1 fruit fly cellular context compared by ENCODE assay signal in the genomic region with DNA sequence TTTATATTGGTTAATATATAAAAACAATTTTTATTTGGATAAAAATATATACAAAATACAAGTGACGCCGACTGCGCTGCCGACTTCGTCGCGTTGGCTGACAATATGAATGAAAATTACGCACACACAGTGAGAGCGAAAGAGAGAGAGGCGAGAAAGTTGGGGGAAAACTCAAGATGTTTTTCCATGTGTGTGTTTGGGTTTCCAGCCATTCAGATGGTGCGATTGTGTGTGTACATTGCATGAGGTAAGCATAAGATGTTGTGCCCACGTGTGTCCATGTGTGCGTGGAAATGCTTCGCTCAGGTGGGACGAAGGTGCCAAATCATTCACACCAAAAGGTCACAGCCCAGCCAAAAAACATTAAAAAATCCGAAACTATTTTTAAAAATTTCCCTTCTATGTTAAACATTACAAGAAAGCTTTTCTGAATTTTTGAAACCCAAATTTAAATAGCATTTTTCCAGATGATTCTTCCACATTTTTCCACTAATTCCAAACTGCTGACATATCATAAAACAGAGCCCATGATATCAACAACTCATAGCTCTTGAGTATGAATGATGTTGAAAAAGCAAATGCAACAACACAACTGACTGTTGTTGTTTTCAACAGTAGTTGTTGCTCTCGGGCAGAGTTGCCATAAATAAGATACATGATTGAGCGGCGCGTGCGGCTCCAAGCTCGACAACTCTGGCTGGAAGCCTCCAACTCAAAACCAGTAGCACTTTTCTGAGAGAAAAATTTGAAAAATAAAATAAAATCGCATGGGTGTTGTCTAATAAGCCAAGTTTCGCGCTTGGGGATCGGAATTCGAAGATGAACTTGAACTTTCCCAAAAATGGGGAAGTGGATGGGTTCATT.
TF ChIP-seq lines count a peak whose summit lies in the region.

No protein-coding gene starts in this region.

TF ChIP-seq in whole organism, embryonic, 481 proteins besides CTCF, POLR2A, EP300 and RAD21 (continued from another document and continues in another):
- TF ChIP-seq lbe (GFP tag; optimal IDR thresholded peaks at IDR 0.05; lab: Kevin White, UChicago) (no peak), nerfin-1 (tag; optimal IDR thresholded peaks at IDR 0.05; lab: Kevin White, UChicago) (no peak), Oli (tag; optimal IDR thresholded peaks at IDR 0.05; lab: Kevin White, UChicago) (no peak), Hsf (GFP tag; optimal IDR thresholded peaks at IDR 0.05; lab: Kevin White, UChicago) (no peak), Opbp (GFP tag; IDR thresholded peaks at IDR 0.05; lab: Robert Waterston, UW; ENCODE audit: partially characterized antibody) (0 out of 3 replicates have a peak, but pooled peaks have one; percentile 19), CkIIα-i1 (GFP tag; IDR thresholded peaks at IDR 0.05; lab: Robert Waterston, UW) (no peak), dmrt11E (tag; optimal IDR thresholded peaks at IDR 0.05; lab: Kevin White, UChicago) (no peak), ham (GFP tag; IDR thresholded peaks at IDR 0.05; lab: Robert Waterston, UW) (no peak), Poxn (GFP tag; IDR thresholded peaks at IDR 0.05; lab: Robert Waterston, UW) (no peak), Bdp1 (GFP tag; optimal IDR thresholded peaks at IDR 0.05; lab: Kevin White, UChicago) (no peak), CG30020 (tag; optimal IDR thresholded peaks at IDR 0.05; lab: Kevin White, UChicago) (no peak), chn (GFP tag; optimal IDR thresholded peaks at IDR 0.05; lab: Kevin White, UChicago) (no peak), exex (tag; optimal IDR thresholded peaks at IDR 0.05; lab: Kevin White, UChicago) (no peak), sug (tag; optimal IDR thresholded peaks at IDR 0.05; lab: Kevin White, UChicago) (no peak), CG17359 (tag; optimal IDR thresholded peaks at IDR 0.05; lab: Kevin White, UChicago) (no peak), tll (GFP tag; optimal IDR thresholded peaks at IDR 0.05; lab: Kevin White, UChicago) (no peak), MTF-1 (GFP tag; optimal IDR thresholded peaks at IDR 0.05; lab: Kevin White, UChicago; ENCODE audit: borderline replicate concordance) (no peak), CG4730 (GFP tag; IDR thresholded peaks at IDR 0.05; lab: Robert Waterston, UW) (no peak), al (GFP tag; IDR thresholded peaks at IDR 0.05; lab: Robert Waterston, UW) (no peak), CG14667 (GFP tag; IDR thresholded peaks at IDR 0.05; lab: Robert Waterston, UW) (no peak), Nf-YA (GFP tag; IDR thresholded peaks at IDR 0.05; lab: Robert Waterston, UW) (no peak), CG15269 (tag; optimal IDR thresholded peaks at IDR 0.05; lab: Kevin White, UChicago) (no peak), org-1 (GFP tag; optimal IDR thresholded peaks at IDR 0.05; lab: Kevin White, UChicago) (no peak), CG14014 (GFP tag; IDR thresholded peaks at IDR 0.05; lab: Robert Waterston, UW) (no peak), CG17802 (tag; optimal IDR thresholded peaks at IDR 0.05; lab: Kevin White, UChicago) (no peak), chinmo (GFP tag; IDR thresholded peaks at IDR 0.05; lab: Robert Waterston, UW; ENCODE audit: partially characterized antibody) (no peak), CG13775 (GFP tag; optimal IDR thresholded peaks at IDR 0.05; lab: Kevin White, UChicago) (no peak), CG10565 (GFP tag; optimal IDR thresholded peaks at IDR 0.05; lab: Kevin White, UChicago) (no peak), CG2199 (GFP tag; IDR thresholded peaks at IDR 0.05; lab: Robert Waterston, UW) (no peak), her (GFP tag; optimal IDR thresholded peaks at IDR 0.05; lab: Kevin White, UChicago) (no peak), lab (GFP tag; optimal IDR thresholded peaks at IDR 0.05; lab: Kevin White, UChicago) (no peak), tap (tag; optimal IDR thresholded peaks at IDR 0.05; lab: Kevin White, UChicago) (no peak), da (GFP tag; optimal IDR thresholded peaks at IDR 0.05; lab: Kevin White, UChicago) (no peak), fd3F (GFP tag; optimal IDR thresholded peaks at IDR 0.05; lab: Kevin White, UChicago) (no peak), fu2 (GFP tag; optimal IDR thresholded peaks at IDR 0.05; lab: Kevin White, UChicago) (no peak), CG5245 (GFP tag; optimal IDR thresholded peaks at IDR 0.05; lab: Kevin White, UChicago) (no peak), Nf-YB (GFP tag; optimal IDR thresholded peaks at IDR 0.05; lab: Kevin White, UChicago) (no peak), CG34224 (GFP tag; IDR thresholded peaks at IDR 0.05; lab: Robert Waterston, UW; ENCODE audit: partially characterized antibody) (no peak), vvl (GFP tag; IDR thresholded peaks at IDR 0.05; lab: Robert Waterston, UW) (peak; percentile 11; the same call in 1 of the 2 replicates), CG15073 (GFP tag; optimal IDR thresholded peaks at IDR 0.05; lab: Kevin White, UChicago) (no peak), GATAe (GFP tag; conservative IDR thresholded peaks at IDR 0.05; lab: Robert Waterston, UW) (no peak), CG17612 (GFP tag; IDR thresholded peaks at IDR 0.05; lab: Robert Waterston, UW) (no peak), C15 (GFP tag; IDR thresholded peaks at IDR 0.05; lab: Robert Waterston, UW) (no peak), CG8765 (GFP tag; IDR thresholded peaks at IDR 0.05; lab: Robert Waterston, UW) (no peak), CG8281 (tag; optimal IDR thresholded peaks at IDR 0.05; lab: Kevin White, UChicago) (no peak), CG7357 (GFP tag; IDR thresholded peaks at IDR 0.05; lab: Robert Waterston, UW) (no peak), Taf1 (GFP tag; IDR thresholded peaks at IDR 0.05; lab: Robert Waterston, UW) (no peak), Dp (GFP tag; optimal IDR thresholded peaks at IDR 0.05; lab: Kevin White, UChicago) (no peak), sima (GFP tag; optimal IDR thresholded peaks at IDR 0.05; lab: Kevin White, UChicago) (no peak), pzg (GFP tag; optimal IDR thresholded peaks at IDR 0.05; lab: Kevin White, UChicago) (no peak), CG18599 (GFP tag; optimal IDR thresholded peaks at IDR 0.05; lab: Kevin White, UChicago) (no peak), CG14965 (GFP tag; optimal IDR thresholded peaks at IDR 0.05; lab: Kevin White, UChicago; ENCODE audit: borderline replicate concordance) (no peak), CG9876 (GFP tag; optimal IDR thresholded peaks at IDR 0.05; lab: Kevin White, UChicago) (no peak), CG4707 (GFP tag; optimal IDR thresholded peaks at IDR 0.05; lab: Kevin White, UChicago) (no peak), wek (GFP tag; optimal IDR thresholded peaks at IDR 0.05; lab: Kevin White, UChicago) (no peak), btn (GFP tag; optimal IDR thresholded peaks at IDR 0.05; lab: Kevin White, UChicago) (no peak), mld (GFP tag; IDR thresholded peaks at IDR 0.05; lab: Robert Waterston, UW; ENCODE audit: partially characterized antibody) (no peak), Med (GFP tag; lab: Kevin White, UChicago) (peak; percentile 45), unpg (GFP tag; optimal IDR thresholded peaks at IDR 0.05; lab: Kevin White, UChicago) (no peak), CG18011 (GFP tag; optimal IDR thresholded peaks at IDR 0.05; lab: Kevin White, UChicago) (no peak), Sry-β (GFP tag; optimal IDR thresholded peaks at IDR 0.05; lab: Kevin White, UChicago) (no peak), CG12219 (GFP tag; optimal IDR thresholded peaks at IDR 0.05; lab: Kevin White, UChicago) (no peak), fru (optimal IDR thresholded peaks at IDR 0.05; lab: Kevin White, UChicago) (no peak), pb (GFP tag; optimal IDR thresholded peaks at IDR 0.05; lab: Kevin White, UChicago) (no peak), Sry-δ (GFP tag; optimal IDR thresholded peaks at IDR 0.05; lab: Kevin White, UChicago) (no peak), hkb (optimal IDR thresholded peaks at IDR 0.05; lab: Kevin White, UChicago) (no peak), hkb (GFP tag; IDR thresholded peaks at IDR 0.05; lab: Robert Waterston, UW) (no peak), ab (GFP tag; optimal IDR thresholded peaks at IDR 0.05; lab: Kevin White, UChicago) (no peak), sim (GFP tag; IDR thresholded peaks at IDR 0.05; lab: Robert Waterston, UW) (no peak), Fer3 (tag; optimal IDR thresholded peaks at IDR 0.05; lab: Kevin White, UChicago) (no peak), zfh1 (GFP tag; IDR thresholded peaks at IDR 0.05; lab: Robert Waterston, UW) (no peak), gro (GFP tag; optimal IDR thresholded peaks at IDR 0.05; lab: Kevin White, UChicago) (no peak), cwo (GFP tag; optimal IDR thresholded peaks at IDR 0.05; lab: Kevin White, UChicago) (no peak), Vsx1 (GFP tag; optimal IDR thresholded peaks at IDR 0.05; lab: Kevin White, UChicago) (no peak), knrl (GFP tag; IDR thresholded peaks at IDR 0.05; lab: Robert Waterston, UW; ENCODE audit: partially characterized antibody) (no peak), Optix (GFP tag; IDR thresholded peaks at IDR 0.05; lab: Robert Waterston, UW) (no peak), HmgD (GFP tag; optimal IDR thresholded peaks at IDR 0.05; lab: Kevin White, UChicago) (no peak), bigmax (GFP tag; optimal IDR thresholded peaks at IDR 0.05; lab: Kevin White, UChicago) (no peak), MBD-R2 (GFP tag; IDR thresholded peaks at IDR 0.05; lab: Robert Waterston, UW) (peak; percentile 8; the same call in 1 of the 2 replicates), Ravus (GFP tag; IDR thresholded peaks at IDR 0.05; lab: Robert Waterston, UW) (no peak), CG3407 (GFP tag; optimal IDR thresholded peaks at IDR 0.05; lab: Kevin White, UChicago) (no peak), pum (GFP tag; optimal IDR thresholded peaks at IDR 0.05; lab: Kevin White, UChicago) (no peak), pnt (GFP tag; optimal IDR thresholded peaks at IDR 0.05; lab: Kevin White, UChicago) (no peak), Bteb2 (GFP tag; optimal IDR thresholded peaks at IDR 0.05; lab: Kevin White, UChicago) (no peak), lilli (GFP tag; optimal IDR thresholded peaks at IDR 0.05; lab: Kevin White, UChicago) (no peak), pros (GFP tag; optimal IDR thresholded peaks at IDR 0.05; lab: Kevin White, UChicago) (peak; percentile 87), sc (optimal IDR thresholded peaks at IDR 0.05; lab: Kevin White, UChicago) (no peak), sc (GFP tag; optimal IDR thresholded peaks at IDR 0.05; lab: Kevin White, UChicago) (no peak), CG11504 (tag; optimal IDR thresholded peaks at IDR 0.05; lab: Kevin White, UChicago) (no peak), lmd (GFP tag; IDR thresholded peaks at IDR 0.05; lab: Robert Waterston, UW) (no peak), dysf (GFP tag; IDR thresholded peaks at IDR 0.05; lab: Robert Waterston, UW) (no peak), Elba2 (GFP tag; optimal IDR thresholded peaks at IDR 0.05; lab: Kevin White, UChicago) (peak; percentile 17), BtbVII (GFP tag; optimal IDR thresholded peaks at IDR 0.05; lab: Kevin White, UChicago) (no peak), Dfd (GFP tag; optimal IDR thresholded peaks at IDR 0.05; lab: Kevin White, UChicago) (no peak), CG17829 (tag; optimal IDR thresholded peaks at IDR 0.05; lab: Kevin White, UChicago) (no peak), crc (GFP tag; optimal IDR thresholded peaks at IDR 0.05; lab: Kevin White, UChicago) (no peak), Pdp1 (GFP tag; optimal IDR thresholded peaks at IDR 0.05; lab: Kevin White, UChicago) (peak in 1 of 2 experiments; percentile 61), CG7928 (GFP tag; optimal IDR thresholded peaks at IDR 0.05; lab: Kevin White, UChicago) (no peak), tup (GFP tag; optimal IDR thresholded peaks at IDR 0.05; lab: Kevin White, UChicago) (no peak), CG34376 (GFP tag; optimal IDR thresholded peaks at IDR 0.05; lab: Kevin White, UChicago) (no peak), Side (GFP tag; optimal IDR thresholded peaks at IDR 0.05; lab: Kevin White, UChicago) (no peak), CG6791 (GFP tag; IDR thresholded peaks at IDR 0.05; lab: Robert Waterston, UW; ENCODE audit: partially characterized antibody) (no peak), Dref (GFP tag; IDR thresholded peaks at IDR 0.05; lab: Robert Waterston, UW) (no peak), Mrtf (GFP tag; IDR thresholded peaks at IDR 0.05; lab: Robert Waterston, UW) (no peak), CG6813 (GFP tag; optimal IDR thresholded peaks at IDR 0.05; lab: Kevin White, UChicago) (no peak), croc (GFP tag; conservative IDR thresholded peaks at IDR 0.05; lab: Robert Waterston, UW) (no peak), B-H2 (GFP tag; optimal IDR thresholded peaks at IDR 0.05; lab: Kevin White, UChicago) (no peak), ken (GFP tag; IDR thresholded peaks at IDR 0.05; lab: Robert Waterston, UW) (0 out of 3 replicates have a peak, but pooled peaks have one; percentile 22), CoRest (tag; optimal IDR thresholded peaks at IDR 0.05; lab: Kevin White, UChicago) (no peak), twi (tag; optimal IDR thresholded peaks at IDR 0.05; lab: Kevin White, UChicago) (peak; percentile 95), CG7745 (tag; optimal IDR thresholded peaks at IDR 0.05; lab: Kevin White, UChicago) (no peak), Gug (GFP tag; IDR thresholded peaks at IDR 0.05; lab: Robert Waterston, UW) (no peak), wor (GFP tag; IDR thresholded peaks at IDR 0.05; lab: Robert Waterston, UW) (no peak), CG10147 (GFP tag; optimal IDR thresholded peaks at IDR 0.05; lab: Kevin White, UChicago) (no peak), br (optimal IDR thresholded peaks at IDR 0.05; lab: Kevin White, UChicago) (no peak), HmgZ (tag; optimal IDR thresholded peaks at IDR 0.05; lab: Kevin White, UChicago) (no peak), Antp (GFP tag; optimal IDR thresholded peaks at IDR 0.05; lab: Kevin White, UChicago) (no peak), dm (GFP tag; optimal IDR thresholded peaks at IDR 0.05; lab: Kevin White, UChicago) (no peak), Deaf1 (tag; optimal IDR thresholded peaks at IDR 0.05; lab: Kevin White, UChicago) (no peak), cg (GFP tag; optimal IDR thresholded peaks at IDR 0.05; lab: Kevin White, UChicago) (peak; percentile 88), CG10321 (GFP tag; IDR thresholded peaks at IDR 0.05; lab: Robert Waterston, UW) (no peak), fd96Cb (tag; optimal IDR thresholded peaks at IDR 0.05; lab: Kevin White, UChicago) (no peak), CG12744 (GFP tag; optimal IDR thresholded peaks at IDR 0.05; lab: Kevin White, UChicago) (no peak), pita (GFP tag; optimal IDR thresholded peaks at IDR 0.05; lab: Kevin White, UChicago) (no peak), CG11398 (GFP tag; optimal IDR thresholded peaks at IDR 0.05; lab: Kevin White, UChicago) (no peak), sr (GFP tag; IDR thresholded peaks at IDR 0.05; lab: Robert Waterston, UW) (0 out of 3 replicates have a peak, but pooled peaks have one; percentile 43), ac (GFP tag; optimal IDR thresholded peaks at IDR 0.05; lab: Kevin White, UChicago) (no peak), CG6654 (GFP tag; optimal IDR thresholded peaks at IDR 0.05; lab: Kevin White, UChicago) (no peak)
